Worm (Caenorhabditis elegans) whole organism, L3 larva: ENCODE measurements around the gene K07C11.8.

ENCODE experiments used
- ZK546.5 ChIP-seq: sonication (generic microtip); optimal IDR thresholded peaks from 2 replicates; lab custom pipeline; 2017; ENCODE audit warnings: missing biosample characterization, missing genetic modification characterization
- aly-2 ChIP-seq: fragments of 150-350 bp; optimal IDR thresholded peaks from 2 replicates; lab custom pipeline; 2014; ENCODE audit warnings: missing biosample characterization, missing genetic modification characterization
- ama-1 ChIP-seq: fragments of 150-350 bp; optimal IDR thresholded peaks from 2 replicates; lab custom pipeline; 2018
- ceh-16 ChIP-seq: sonication (generic microtip); optimal IDR thresholded peaks from 2 replicates; lab custom pipeline; 2017; ENCODE audit warnings: missing biosample characterization, missing genetic modification characterization
- ceh-28 ChIP-seq: fragments of 150-350 bp; optimal IDR thresholded peaks from 2 replicates; lab custom pipeline; 2014; ENCODE audit warnings: missing biosample characterization, missing genetic modification reagents, missing genetic modification characterization
- ceh-82 ChIP-seq: fragments of 150-350 bp; optimal IDR thresholded peaks from 2 replicates; lab custom pipeline; 2014; ENCODE audit warnings: missing biosample characterization, missing genetic modification characterization
- egl-5 ChIP-seq: fragments of 150-350 bp; optimal IDR thresholded peaks from 2 replicates; lab custom pipeline; 2017; ENCODE audit warnings: missing biosample characterization, missing genetic modification reagents, missing genetic modification characterization, inconsistent platforms
- elt-1 ChIP-seq: fragments of 150-350 bp; optimal IDR thresholded peaks from 2 replicates; lab custom pipeline; 2014; ENCODE audit warnings: missing biosample characterization, missing genetic modification characterization
- elt-2 ChIP-seq: sonication (generic microtip); optimal IDR thresholded peaks from 2 replicates; lab custom pipeline; 2016; ENCODE audit warnings: missing genetic modification reagents, mild to moderate bottlenecking, missing genetic modification characterization, missing compliant biosample characterization
- elt-3 ChIP-seq, 3 experiments: fragments of 150-350 bp in 1 of 3; sonication (generic microtip) in 2 of 3; optimal IDR thresholded peaks; 2 replicates in 2 of 3; 4 replicates in 1 of 3; lab custom pipeline; 2014 to 2017; ENCODE audit warnings: missing biosample characterization in 3 of 3, missing genetic modification characterization in 3 of 3
- fkh-10 ChIP-seq: sonication (generic microtip); optimal IDR thresholded peaks from 2 replicates; lab custom pipeline; 2017; ENCODE audit warnings: missing biosample characterization, missing genetic modification reagents, missing genetic modification characterization
- fkh-2 ChIP-seq: fragments of 150-350 bp; optimal IDR thresholded peaks from 2 replicates; lab custom pipeline; 2014; ENCODE audit warnings: missing biosample characterization, missing genetic modification reagents, missing genetic modification characterization
- fos-1 ChIP-seq: fragments of 150-350 bp; optimal IDR thresholded peaks from 2 replicates; lab custom pipeline; 2014; ENCODE audit warnings: missing biosample characterization, missing genetic modification characterization
- hmg-11 ChIP-seq: sonication (generic microtip); optimal IDR thresholded peaks from 2 replicates; lab custom pipeline; 2016; ENCODE audit warnings: missing genetic modification characterization, missing compliant biosample characterization
- jun-1 ChIP-seq: fragments of 150-350 bp; optimal IDR thresholded peaks from 2 replicates; lab custom pipeline; 2014; ENCODE audit warnings: missing biosample characterization, missing genetic modification reagents, missing genetic modification characterization
- lin-15B ChIP-seq: fragments of 150-350 bp; optimal IDR thresholded peaks from 2 replicates; lab custom pipeline; 2014; ENCODE audit warnings: missing biosample characterization, missing genetic modification characterization
- lin-39 ChIP-seq: fragments of 150-350 bp; optimal IDR thresholded peaks from 2 replicates; lab custom pipeline; 2018; ENCODE audit warnings: missing biosample characterization, missing genetic modification reagents, missing genetic modification characterization
- lsy-12 ChIP-seq: sonication (generic microtip); optimal IDR thresholded peaks from 2 replicates; lab custom pipeline; 2016; ENCODE audit warnings: mild to moderate bottlenecking, missing genetic modification characterization, missing compliant biosample characterization
- mdl-1 ChIP-seq: fragments of 150-350 bp; optimal IDR thresholded peaks from 2 replicates; lab custom pipeline; 2014; ENCODE audit warnings: missing biosample characterization, missing genetic modification characterization
- mml-1 ChIP-seq: fragments of 150-350 bp; sonication (generic microtip); optimal IDR thresholded peaks from 3 replicates; lab custom pipeline; 2014; ENCODE audit warnings: missing biosample characterization, missing genetic modification characterization
- nhr-11 ChIP-seq: fragments of 150-350 bp; optimal IDR thresholded peaks from 2 replicates; lab custom pipeline; 2014; ENCODE audit warnings: missing biosample characterization, missing genetic modification characterization
- nhr-237 ChIP-seq: fragments of 150-350 bp; optimal IDR thresholded peaks from 2 replicates; lab custom pipeline; 2014; ENCODE audit warnings: missing biosample characterization, missing genetic modification characterization
- nhr-25 ChIP-seq: sonication (generic microtip); optimal IDR thresholded peaks from 2 replicates; lab custom pipeline; 2017; ENCODE audit warnings: missing biosample characterization, missing genetic modification characterization
- nhr-77 ChIP-seq: fragments of 150-350 bp; optimal IDR thresholded peaks from 2 replicates; lab custom pipeline; 2014; ENCODE audit warnings: missing biosample characterization, missing genetic modification characterization
- pha-4 ChIP-seq: fragments of 150-350 bp; optimal IDR thresholded peaks from 2 replicates; lab custom pipeline; 2014; ENCODE audit warnings: missing biosample characterization, missing genetic modification reagents, missing genetic modification characterization
- pqm-1 ChIP-seq: fragments of 150-350 bp; optimal IDR thresholded peaks from 2 replicates; lab custom pipeline; 2017; ENCODE audit warnings: missing biosample characterization, missing genetic modification characterization, inconsistent platforms
- sea-2 ChIP-seq: fragments of 150-350 bp; sonication (generic microtip); optimal IDR thresholded peaks from 4 replicates; lab custom pipeline; 2014; ENCODE audit warnings: missing biosample characterization, missing genetic modification reagents, missing genetic modification characterization
- skn-1 ChIP-seq: fragments of 150-350 bp; optimal IDR thresholded peaks from 2 replicates; lab custom pipeline; 2014; ENCODE audit warnings: missing biosample characterization, missing genetic modification characterization
- snpc-4 ChIP-seq: fragments of 150-350 bp; optimal IDR thresholded peaks from 2 replicates; lab custom pipeline; 2014; ENCODE audit warnings: missing biosample characterization, missing genetic modification characterization
- unc-39 ChIP-seq: sonication (generic microtip); optimal IDR thresholded peaks from 4 replicates; lab custom pipeline; 2017; ENCODE audit warnings: missing biosample characterization, missing genetic modification characterization
- unc-62 ChIP-seq: fragments of 150-350 bp; sonication (generic microtip); optimal IDR thresholded peaks from 4 replicates; lab custom pipeline; 2014; ENCODE audit warnings: missing biosample characterization, missing genetic modification reagents, missing genetic modification characterization
- zag-1 ChIP-seq: fragments of 150-350 bp; optimal IDR thresholded peaks from 2 replicates; lab custom pipeline; 2014; ENCODE audit warnings: missing biosample characterization, missing genetic modification characterization

Gene K07C11.8

ce11 chrV:8217661-8218265 lies at the start of gene K07C11.8:
TSS of gene K07C11.8 (minus strand) at chrV:8217884.
- TF ChIP-seq nhr-11 (tag; lab: Kevin White, UChicago) = no peak
- TF ChIP-seq lin-39 (tag; lab: Kevin White, UChicago) = peak; percentile 16
- peak; percentile 46 for TF ChIP-seq elt-2 (tag; lab: Kevin White, UChicago)

DNA sequence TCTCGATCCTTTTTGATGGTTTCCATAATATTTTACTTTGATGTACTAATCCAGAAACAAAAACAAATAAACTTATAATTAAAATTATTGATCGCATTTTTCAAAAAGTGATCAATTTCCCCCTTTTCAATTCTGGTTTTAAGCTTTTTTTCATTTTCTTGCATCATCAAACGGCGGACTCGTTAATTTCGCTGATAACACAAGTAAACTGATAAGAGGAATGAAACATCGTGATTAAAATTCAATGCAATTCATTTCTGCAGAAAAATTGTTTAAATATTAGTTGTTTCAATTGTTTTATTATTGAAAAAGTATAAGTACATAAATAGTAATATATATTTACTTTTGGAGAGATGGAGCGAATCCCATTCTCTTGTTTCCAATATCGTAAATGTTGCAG lies 49.6 kb upstream of the K07C11.8 start:
- TF ChIP-seq pqm-1 (tag; lab: Kevin White, UChicago) = peak; percentile 91
- TF ChIP-seq snpc-4 (tag; lab: Kevin White, UChicago) = no peak
- TF ChIP-seq lsy-12 (tag; lab: Kevin White, UChicago) = no peak
- TF ChIP-seq skn-1 (tag; lab: Kevin White, UChicago) = peak; percentile 5
- TF ChIP-seq elt-1 (tag; lab: Kevin White, UChicago) = no peak
- peak; percentile 96 for TF ChIP-seq elt-2 (tag; lab: Kevin White, UChicago)
- TF ChIP-seq unc-39 = no peak
- TF ChIP-seq elt-3 (tag; optimal IDR thresholded peaks at IDR 0.05; lab: Kevin White, UChicago) = no peak
- TF ChIP-seq nhr-77 (tag; lab: Kevin White, UChicago) = peak; percentile 55
- no peak for TF ChIP-seq fkh-2 (tag; lab: Kevin White, UChicago)
- no peak for TF ChIP-seq hmg-11 (tag; lab: Kevin White, UChicago)
- peak; percentile 43 for TF ChIP-seq jun-1 (tag; lab: Kevin White, UChicago)

DNA sequence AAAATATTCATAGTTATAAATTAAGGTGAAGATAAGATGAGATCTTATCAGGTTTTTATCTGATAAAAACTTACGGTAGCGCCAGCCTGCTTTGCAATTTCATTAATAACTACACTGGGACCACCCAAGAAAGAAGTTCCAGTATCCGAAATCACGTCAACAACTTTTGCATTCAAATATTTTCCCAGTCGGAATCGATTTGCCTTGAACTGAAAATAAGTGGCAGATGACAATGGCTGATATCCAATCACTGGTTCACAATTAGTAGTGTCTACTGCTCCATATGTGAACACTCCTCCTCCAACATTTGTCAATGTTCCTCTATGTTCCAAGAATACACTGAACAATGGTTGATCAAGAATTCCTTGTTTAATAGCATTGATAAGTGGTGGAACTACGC lies 48.5 kb upstream of the K07C11.8 start, which contains the start of gene F21F8.5:
Gene F21F8.5 (minus strand): TSS at position 101 of the 400 bp plus-strand sequence.
- TF ChIP-seq fkh-10 (GFP tag; lab: Kevin White, UChicago) = no peak
- no peak for TF ChIP-seq ama-1 (lab: Kevin White, UChicago)
- no peak for TF ChIP-seq elt-2 (tag; lab: Kevin White, UChicago)
- TF ChIP-seq unc-62 (GFP tag; lab: Kevin White, UChicago) = no peak
- TF ChIP-seq ceh-28 (tag; lab: Kevin White, UChicago) = no peak
- TF ChIP-seq aly-2 (tag; lab: Kevin White, UChicago) = no peak
- TF ChIP-seq elt-1 (tag; lab: Kevin White, UChicago) = no peak
- no peak for TF ChIP-seq elt-3 (tag; optimal IDR thresholded peaks at IDR 0.05; lab: Kevin White, UChicago)
- no peak for TF ChIP-seq mml-1 (tag; lab: Kevin White, UChicago)
- no peak for TF ChIP-seq zag-1 (tag; lab: Kevin White, UChicago)
- TF ChIP-seq ceh-16 (tag; lab: Kevin White, UChicago) = no peak
- no peak for TF ChIP-seq snpc-4 (tag; lab: Kevin White, UChicago)
- no peak for TF ChIP-seq egl-5 (tag; lab: Kevin White, UChicago)

DNA sequence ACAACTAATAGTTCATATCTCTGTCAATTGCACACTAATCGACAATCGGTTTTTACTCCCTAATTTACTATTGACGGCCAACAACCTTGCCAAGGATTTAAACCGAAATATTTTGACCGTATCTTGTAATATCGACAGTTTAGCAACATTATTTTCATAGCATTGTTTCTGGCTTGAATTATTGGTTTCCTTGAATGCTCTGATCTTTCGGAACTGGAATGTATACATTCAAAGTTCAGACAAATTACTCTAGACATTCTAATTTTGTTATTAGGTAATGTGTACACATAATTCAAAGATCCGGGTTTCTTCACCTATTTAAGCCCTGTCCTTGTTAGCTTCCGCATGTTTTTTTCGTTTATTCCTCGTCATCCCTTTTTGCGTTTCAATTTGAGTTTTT lies 46.3 kb upstream of the K07C11.8 start, which contains the start of gene C16D9.9:
Gene C16D9.9 (plus strand): TSS at position 301 of the 400 bp plus-strand sequence.
- TF ChIP-seq lin-39 (tag; lab: Kevin White, UChicago) = no peak
- no peak for TF ChIP-seq egl-5 (tag; lab: Kevin White, UChicago)
- no peak for TF ChIP-seq sea-2 (GFP tag; lab: Kevin White, UChicago)
- no peak for TF ChIP-seq fkh-2 (tag; lab: Kevin White, UChicago)
- no peak for TF ChIP-seq mml-1 (tag; lab: Kevin White, UChicago)
- no peak for TF ChIP-seq lsy-12 (tag; lab: Kevin White, UChicago)
- no peak for TF ChIP-seq nhr-25 (tag; lab: Kevin White, UChicago)
- no peak for TF ChIP-seq mdl-1 (tag; lab: Kevin White, UChicago)
- no peak for TF ChIP-seq nhr-237 (tag; lab: Kevin White, UChicago)

DNA sequence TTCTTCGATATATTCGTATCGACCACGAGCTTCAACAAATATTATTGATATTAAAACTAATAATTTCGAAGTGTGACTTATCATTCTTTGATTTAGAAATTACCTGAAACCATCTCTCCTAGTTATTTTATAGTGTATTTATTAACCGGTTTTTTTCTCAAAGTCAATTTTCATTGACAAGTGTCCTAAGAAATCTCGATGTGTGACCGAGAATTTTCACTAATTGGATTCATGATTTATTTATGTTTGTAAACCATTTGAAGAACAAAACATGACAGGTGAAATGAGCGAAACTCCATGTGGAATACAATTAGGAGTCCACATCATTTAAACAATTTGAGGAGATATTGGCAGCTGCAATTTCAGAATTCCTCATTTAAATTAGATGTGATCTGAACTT lies 45.8 kb upstream of the K07C11.8 start, which contains the start of gene C16D9.8:
Gene C16D9.8 (minus strand): TSS at position 101 of the 400 bp plus-strand sequence.
- no peak for TF ChIP-seq mdl-1 (tag; lab: Kevin White, UChicago)
- TF ChIP-seq pha-4 (tag; lab: Kevin White, UChicago) = no peak
- TF ChIP-seq snpc-4 (tag; lab: Kevin White, UChicago) = no peak
- TF ChIP-seq fos-1 (tag; lab: Kevin White, UChicago) = no peak
- no peak for TF ChIP-seq nhr-25 (tag; lab: Kevin White, UChicago)
- no peak for TF ChIP-seq egl-5 (tag; lab: Kevin White, UChicago)
- TF ChIP-seq elt-2 (tag; lab: Kevin White, UChicago) = no peak
- TF ChIP-seq ZK546.5 (tag; lab: Kevin White, UChicago) = no peak
- TF ChIP-seq lin-15B (tag; lab: Kevin White, UChicago) = no peak
- TF ChIP-seq skn-1 (tag; lab: Kevin White, UChicago) = no peak
- no peak for TF ChIP-seq ceh-82
- no peak for TF ChIP-seq pqm-1 (tag; lab: Kevin White, UChicago)
